Fruit fly (Drosophila melanogaster): Measurements from ENCODE around the gene hydra.

Gene hydra

dm6 chrX:20687252-20687651 is 10.4 kb upstream of the hydra start:
- TF ChIP-seq CG3919 (GFP tag; optimal IDR thresholded peaks at IDR 0.05) (no peak), CG16779 (tag; optimal IDR thresholded peaks at IDR 0.05) (no peak), CG3032 (tag; optimal IDR thresholded peaks at IDR 0.05) (no peak), Sox15 (GFP tag; optimal IDR thresholded peaks at IDR 0.05) (no peak), ss (GFP tag; optimal IDR thresholded peaks at IDR 0.05) (no peak), Sox14 (GFP tag; optimal IDR thresholded peaks at IDR 0.05) (no peak), Lpt (GFP tag; optimal IDR thresholded peaks at IDR 0.05) (no peak), esn (GFP tag; optimal IDR thresholded peaks at IDR 0.05) (no peak), CG9139 (GFP tag; optimal IDR thresholded peaks at IDR 0.05) (no peak), Hr4 (GFP tag; optimal IDR thresholded peaks at IDR 0.05) (no peak), CG15336 (GFP tag; IDR thresholded peaks at IDR 0.05) (no peak)

- TF ChIP-seq svp (GFP tag) (no peak), CG4318 (GFP tag; optimal IDR thresholded peaks at IDR 0.05) (no peak), dac (GFP tag; optimal IDR thresholded peaks at IDR 0.05) (no peak), eg (GFP tag; IDR thresholded peaks at IDR 0.05) (no peak), topi (GFP tag; optimal IDR thresholded peaks at IDR 0.05) (no peak), CG11762 (GFP tag; optimal IDR thresholded peaks at IDR 0.05; ENCODE audit: insufficient read depth) (no peak), OdsH (GFP tag; optimal IDR thresholded peaks at IDR 0.05) (no peak), fkh (GFP tag; optimal IDR thresholded peaks at IDR 0.05) (no peak), spab (GFP tag; optimal IDR thresholded peaks at IDR 0.05) (no peak), cyc (GFP tag; optimal IDR thresholded peaks at IDR 0.05) (no peak)
These were observed 3.5 kb upstream of the hydra start for dm6 chrX:20680407-20680806.

- TF ChIP-seq CG8632 (GFP tag; optimal IDR thresholded peaks at IDR 0.05) (no peak), Sox102F (GFP tag; optimal IDR thresholded peaks at IDR 0.05) (no peak)
These were observed 10.5 kb downstream of the hydra start for dm6 chrX:20666356-20666755.

dm6 chrX:20662919-20663557 is 13.8 kb downstream of the hydra start:
- TF ChIP-seq fd85E (GFP tag; optimal IDR thresholded peaks at IDR 0.05): no peak
- TF ChIP-seq svp (GFP tag): peak; percentile 46
- TF ChIP-seq CG8632 (GFP tag; optimal IDR thresholded peaks at IDR 0.05): no peak
- peak; percentile 25 for TF ChIP-seq Eip78C (GFP tag)

- TF ChIP-seq Eip93F (GFP tag; optimal IDR thresholded peaks at IDR 0.05) (peak; percentile 54), acj6 (GFP tag; optimal IDR thresholded peaks at IDR 0.05) (no peak), vri (GFP tag; optimal IDR thresholded peaks at IDR 0.05) (peak; percentile 34), Eip78C (GFP tag) (peak; percentile 54), svp (GFP tag) (peak; percentile 100)
These were observed 15.1 kb downstream of the hydra start, which contains the start of gene CG1835 for dm6 chrX:20661612-20662228. CG1835 (plus strand) TSS chrX:20661917.

- peak; percentile 50 for TF ChIP-seq Eip78C (GFP tag)
- no peak for TF ChIP-seq lz (GFP tag; optimal IDR thresholded peaks at IDR 0.05)
- TF ChIP-seq Ets21C (GFP tag; optimal IDR thresholded peaks at IDR 0.05): no peak
- TF ChIP-seq CG6808 (GFP tag; optimal IDR thresholded peaks at IDR 0.05): no peak
- no peak for TF ChIP-seq CG32006 (GFP tag; optimal IDR thresholded peaks at IDR 0.05)
- peak; percentile 67 for TF ChIP-seq CG11902 (GFP tag; optimal IDR thresholded peaks at IDR 0.05)
- no peak for TF ChIP-seq CG7368 (GFP tag; optimal IDR thresholded peaks at IDR 0.05)
- TF ChIP-seq net (GFP tag; optimal IDR thresholded peaks at IDR 0.05): peak; percentile 9
- no peak for TF ChIP-seq CG15336 (GFP tag; IDR thresholded peaks at IDR 0.05)
- peak; percentile 80 for TF ChIP-seq svp (GFP tag)
- TF ChIP-seq CG6163 (GFP tag; IDR thresholded peaks at IDR 0.05): 0 out of 3 replicates have a peak, but pooled peaks have one; percentile 20
These were observed 18.2 kb downstream of the hydra start for dm6 chrX:20658627-20659026.

All from whole organism, prepupa.